Worm (Caenorhabditis elegans) whole organism, mixed stage, embryonic: ENCODE data around the gene srlf-22.
"Not testable (repeated sequence)": the region's sequence is repeated elsewhere in the genome, so short reads cannot be mapped to it uniquely, and the experiment has no call there.

ENCODE experiments used
- bed-3 ChIP-seq: fragments of 200-800 bp; sonication (Bioruptor generic); optimal IDR thresholded peaks from 3 replicates; lab custom pipeline; 2018; ENCODE audit warnings: mild to moderate bottlenecking, missing genetic modification characterization, moderate library complexity, missing compliant biosample characterization
- mep-1 ChIP-seq: fragments of 150-350 bp; optimal IDR thresholded peaks from 2 replicates; lab custom pipeline; 2017; ENCODE audit warnings: missing biosample characterization, missing genetic modification reagents, missing genetic modification characterization, inconsistent platforms
- mls-2 ChIP-seq: sonication (generic microtip); optimal IDR thresholded peaks from 2 replicates; lab custom pipeline; 2016; ENCODE audit warnings: mild to moderate bottlenecking, missing genetic modification characterization, moderate library complexity, missing compliant biosample characterization
- unc-62 ChIP-seq: fragments of 150-350 bp; optimal IDR thresholded peaks from 2 replicates; lab custom pipeline; 2014; ENCODE audit warnings: missing biosample characterization, missing genetic modification reagents, missing genetic modification characterization

DNA sequence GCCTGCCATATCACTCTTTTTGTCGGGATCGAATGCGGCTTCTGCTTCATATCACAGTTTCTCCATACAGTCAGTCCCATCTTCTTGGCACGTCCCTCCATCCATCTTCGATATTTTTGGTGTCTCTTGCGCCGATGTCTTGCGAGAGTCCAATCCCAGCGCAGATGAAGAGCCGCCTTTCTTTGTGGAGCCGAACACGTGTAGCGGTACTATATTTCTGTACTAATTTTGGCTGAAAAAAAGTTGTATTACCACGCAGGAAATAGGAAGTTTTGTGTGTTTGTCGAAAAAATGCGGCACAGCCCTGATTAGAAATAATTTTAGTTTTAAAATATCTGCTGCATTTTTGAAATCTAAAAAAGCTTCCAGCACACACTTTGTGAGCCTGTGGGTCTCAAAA is 47.8 kb upstream of the srlf-22 start, which contains the start of gene K09C6.8:
- TF ChIP-seq mep-1 (tag; lab: Kevin White, UChicago); unc-62 (GFP tag; lab: Kevin White, UChicago); mls-2 (tag; lab: Kevin White, UChicago); bed-3 (GFP tag; lab: Kevin White, UChicago): not testable (repeated sequence)
